Worm (Caenorhabditis elegans) whole organism, L1 larva: ENCODE data around the gene zyx-1.

Experiments
- ama-1 ChIP-seq: fragments of 150-350 bp; optimal IDR thresholded peaks from 2 replicates; lab custom pipeline; 2014
- blmp-1 ChIP-seq: fragments of 150-350 bp; optimal IDR thresholded peaks from 2 replicates; lab custom pipeline; 2014; ENCODE audit warnings: missing biosample characterization, missing genetic modification characterization
- ceh-8 ChIP-seq: fragments of 200-800 bp; sonication (Bioruptor generic); optimal IDR thresholded peaks from 2 replicates; lab custom pipeline; 2018; ENCODE audit warnings: mild to moderate bottlenecking, missing genetic modification characterization, moderate library complexity, missing compliant biosample characterization
- ceh-82 ChIP-seq, 3 experiments: fragments of 150-350 bp in 1 of 3; sonication (generic microtip) in 2 of 3; optimal IDR thresholded peaks; 2 replicates each; lab custom pipeline; 2014 to 2017; ENCODE audit warnings: missing biosample characterization in 3 of 3, missing genetic modification characterization in 3 of 3
- ceh-88 ChIP-seq: fragments of 200-800 bp; sonication (Bioruptor generic); IDR thresholded peaks from 2 replicates; pipeline ENCODE4 v1.3.6; 2022; ENCODE audit warnings: missing genetic modification characterization, missing compliant biosample characterization
- dpl-1 ChIP-seq, 3 experiments: fragments of 150-350 bp in 2 of 3; sonication (generic microtip) in 1 of 3; optimal IDR thresholded peaks; 2 replicates each; lab custom pipeline; 2014 to 2017; ENCODE audit warnings: missing biosample characterization in 3 of 3, missing genetic modification characterization in 3 of 3, missing genetic modification reagents in 3 of 3
- dsc-1 ChIP-seq: sonication (generic microtip); optimal IDR thresholded peaks from 2 replicates; lab custom pipeline; 2016; ENCODE audit warnings: mild to moderate bottlenecking, missing genetic modification characterization, missing compliant biosample characterization
- efl-1 ChIP-seq, 4 experiments: fragments of 150-350 bp; optimal IDR thresholded peaks in 3 of 4; peaks in 1 of 4; 1 replicate in 1 of 4; 2 replicates in 3 of 4; lab custom pipeline; 2014; ENCODE audit warnings: missing biosample characterization in 2 of 4, missing genetic modification characterization in 2 of 4, missing genetic modification reagents in 2 of 4
- elt-2 ChIP-seq: sonication (generic microtip); optimal IDR thresholded peaks from 2 replicates; lab custom pipeline; 2016; ENCODE audit warnings: missing genetic modification characterization, mild to moderate bottlenecking, inconsistent platforms, missing compliant biosample characterization, missing genetic modification reagents
- fkh-4 ChIP-seq: sonication (generic microtip); optimal IDR thresholded peaks from 2 replicates; lab custom pipeline; 2016; ENCODE audit warnings: missing compliant biosample characterization, missing genetic modification characterization, borderline replicate concordance
- fkh-8 ChIP-seq: sonication (generic microtip); optimal IDR thresholded peaks from 2 replicates; lab custom pipeline; 2016; ENCODE audit warnings: mild to moderate bottlenecking, missing genetic modification characterization, missing compliant biosample characterization
- grh-1 ChIP-seq: fragments of 200-800 bp; sonication (Bioruptor generic); IDR thresholded peaks from 2 replicates; pipeline ENCODE4 v1.3.6; 2022; ENCODE audit warnings: missing genetic modification reagents, missing genetic modification characterization, missing compliant biosample characterization
- irx-1 ChIP-seq: sonication (generic microtip); optimal IDR thresholded peaks from 2 replicates; lab custom pipeline; 2016; ENCODE audit warnings: missing genetic modification characterization, missing compliant biosample characterization
- isw-1 ChIP-seq: fragments of 200-800 bp; sonication (Bioruptor generic); IDR thresholded peaks from 2 replicates; pipeline ENCODE4 v1.3.6; 2022; ENCODE audit warnings: missing genetic modification characterization, missing compliant biosample characterization
- jun-1 ChIP-seq: fragments of 150-350 bp; optimal IDR thresholded peaks from 2 replicates; lab custom pipeline; 2014; ENCODE audit warnings: missing biosample characterization, missing genetic modification reagents, missing genetic modification characterization
- lin-14 ChIP-seq: fragments of 200-800 bp; sonication (Bioruptor generic); optimal IDR thresholded peaks from 2 replicates; lab custom pipeline; 2018; ENCODE audit warnings: mild to moderate bottlenecking, missing genetic modification characterization, moderate library complexity, missing compliant biosample characterization
- lin-35 ChIP-seq, 2 experiments: fragments of 150-350 bp; optimal IDR thresholded peaks; 2 replicates each; lab custom pipeline; 2014; ENCODE audit warnings: missing biosample characterization in 2 of 2, missing genetic modification characterization in 2 of 2, missing genetic modification reagents in 2 of 2
- lin-39 ChIP-seq: fragments of 150-350 bp; optimal IDR thresholded peaks from 2 replicates; lab custom pipeline; 2014; ENCODE audit warnings: missing biosample characterization, missing genetic modification reagents, missing genetic modification characterization
- lsy-2 ChIP-seq, 2 experiments: fragments of 150-350 bp; optimal IDR thresholded peaks; 2 replicates each; lab custom pipeline; 2014; ENCODE audit warnings: missing biosample characterization in 2 of 2, missing genetic modification characterization in 2 of 2
- mab-9 ChIP-seq: fragments of 200-800 bp; sonication (Bioruptor generic); IDR thresholded peaks from 2 replicates; pipeline ENCODE4 v1.3.6; 2022; ENCODE audit warnings: missing genetic modification reagents, missing genetic modification characterization, missing compliant biosample characterization
- mep-1 ChIP-seq: fragments of 150-350 bp; optimal IDR thresholded peaks from 2 replicates; lab custom pipeline; 2014; ENCODE audit warnings: missing biosample characterization, missing genetic modification characterization
- nhr-11 ChIP-seq: fragments of 150-350 bp; optimal IDR thresholded peaks from 2 replicates; lab custom pipeline; 2014; ENCODE audit warnings: missing biosample characterization, missing genetic modification characterization
- nhr-19 ChIP-seq: fragments of 200-800 bp; sonication (Bioruptor generic); conservative IDR thresholded peaks from 2 replicates; pipeline ENCODE4 v1.3.6; 2022; ENCODE audit warnings: missing genetic modification characterization, missing compliant biosample characterization
- nhr-20 ChIP-seq: sonication (generic microtip); optimal IDR thresholded peaks from 2 replicates; lab custom pipeline; 2016; ENCODE audit warnings: mild to moderate bottlenecking, missing genetic modification characterization, missing compliant biosample characterization
- nhr-47 ChIP-seq: sonication (generic microtip); optimal IDR thresholded peaks from 2 replicates; lab custom pipeline; 2016; ENCODE audit warnings: mild to moderate bottlenecking, missing genetic modification characterization, moderate library complexity, missing compliant biosample characterization
- nhr-71 ChIP-seq: sonication (generic microtip); optimal IDR thresholded peaks from 2 replicates; lab custom pipeline; 2016; ENCODE audit warnings: mild to moderate bottlenecking, missing genetic modification characterization, moderate library complexity, missing compliant biosample characterization
- nhr-85 ChIP-seq: sonication (generic microtip); peaks from one replicate; lab custom pipeline; 2016; ENCODE audit warnings: missing genetic modification characterization, inconsistent platforms, missing compliant biosample characterization
- nhr-90 ChIP-seq: sonication (generic microtip); optimal IDR thresholded peaks from 2 replicates; lab custom pipeline; 2016; ENCODE audit warnings: mild to moderate bottlenecking, missing genetic modification characterization, missing compliant biosample characterization; ENCODE audit not compliant: poor library complexity
- pqm-1 ChIP-seq: sonication (generic microtip); optimal IDR thresholded peaks from 3 replicates; lab custom pipeline; 2017; ENCODE audit warnings: missing biosample characterization, missing genetic modification characterization
- rnt-1 ChIP-seq: sonication (generic microtip); optimal IDR thresholded peaks from 2 replicates; lab custom pipeline; 2016; ENCODE audit warnings: mild to moderate bottlenecking, missing genetic modification characterization, moderate library complexity, missing compliant biosample characterization
- snu-23 ChIP-seq: sonication (generic microtip); optimal IDR thresholded peaks from 2 replicates; lab custom pipeline; 2016; ENCODE audit warnings: missing genetic modification characterization, missing compliant biosample characterization
- swsn-7 ChIP-seq: sonication (generic microtip); optimal IDR thresholded peaks from 2 replicates; lab custom pipeline; 2016; ENCODE audit warnings: missing genetic modification characterization, missing compliant biosample characterization
- tbx-2 ChIP-seq: sonication (generic microtip); optimal IDR thresholded peaks from 2 replicates; lab custom pipeline; 2016; ENCODE audit warnings: missing genetic modification characterization, missing compliant biosample characterization
- unc-30 ChIP-seq: sonication (generic microtip); optimal IDR thresholded peaks from 2 replicates; lab custom pipeline; 2017; ENCODE audit warnings: missing biosample characterization, missing genetic modification characterization
- unc-86 ChIP-seq: sonication (generic microtip); optimal IDR thresholded peaks from 2 replicates; lab custom pipeline; 2016; ENCODE audit warnings: missing genetic modification characterization, missing compliant biosample characterization
- unc-98 ChIP-seq: fragments of 200-800 bp; sonication (Bioruptor generic); IDR thresholded peaks from 2 replicates; pipeline ENCODE4 v1.3.6; 2022; ENCODE audit warnings: missing genetic modification characterization, missing compliant biosample characterization
- xbp-1 ChIP-seq: sonication (generic microtip); optimal IDR thresholded peaks from 2 replicates; lab custom pipeline; 2016; ENCODE audit warnings: missing genetic modification characterization, missing compliant biosample characterization
- zag-1 ChIP-seq: fragments of 150-350 bp; optimal IDR thresholded peaks from 2 replicates; lab custom pipeline; 2014; ENCODE audit warnings: missing biosample characterization, missing genetic modification characterization
- zip-4 ChIP-seq: fragments of 200-800 bp; sonication (Bioruptor generic); optimal IDR thresholded peaks from 2 replicates; lab custom pipeline; 2018; ENCODE audit warnings: mild to moderate bottlenecking, missing genetic modification characterization, moderate library complexity, missing compliant biosample characterization
- ztf-11 ChIP-seq, 2 experiments: sonication (generic microtip); optimal IDR thresholded peaks; 2 replicates each; lab custom pipeline; 2016 to 2017; ENCODE audit warnings: missing genetic modification characterization in 2 of 2, missing biosample characterization in 1 of 2, missing compliant biosample characterization in 1 of 2

zyx-1 gene

ce11 chrII:13016381-13016780 is 40.3 kb upstream of the zyx-1 start:
- peak; percentile 79 for TF ChIP-seq rnt-1 (tag; lab: Kevin White, UChicago)
- peak; percentile 73 for TF ChIP-seq xbp-1 (tag; lab: Kevin White, UChicago)
- TF ChIP-seq unc-86 (tag; lab: Kevin White, UChicago): peak; percentile 63
- peak; percentile 80 for TF ChIP-seq isw-1
- peak; percentile 59 for TF ChIP-seq dsc-1 (tag; lab: Kevin White, UChicago)
- TF ChIP-seq nhr-19 (GFP tag; lab: Robert Waterston, UW): peak; percentile 90
- TF ChIP-seq ceh-8: peak; percentile 57
- peak; percentile 59 for TF ChIP-seq fkh-8 (tag; lab: Kevin White, UChicago)
- peak; percentile 10 for TF ChIP-seq lin-39 (tag; lab: Kevin White, UChicago)
- peak; percentile 92 for TF ChIP-seq nhr-47
- peak; percentile 18 for TF ChIP-seq nhr-11 (tag; lab: Kevin White, UChicago)
- peak; percentile 94 for TF ChIP-seq grh-1 (GFP tag; lab: Robert Waterston, UW)
- TF ChIP-seq lin-35 (GFP tag; optimal IDR thresholded peaks at IDR 0.05; lab: Kevin White, UChicago): peak; percentile 6 to 32
- peak; percentile 38 for TF ChIP-seq nhr-20 (tag; lab: Kevin White, UChicago)
- TF ChIP-seq nhr-71 (tag; lab: Kevin White, UChicago): peak; percentile 83
- peak in 1 of 2 experiments; percentile 21 for TF ChIP-seq ztf-11 (tag; optimal IDR thresholded peaks at IDR 0.05; lab: Kevin White, UChicago)
- peak; percentile 47 for TF ChIP-seq elt-2 (tag; lab: Kevin White, UChicago)
- TF ChIP-seq tbx-2 (tag; lab: Kevin White, UChicago): peak; percentile 72
- TF ChIP-seq jun-1 (tag; lab: Kevin White, UChicago): peak; percentile 19
- peak; percentile 2 to 55 (median 37) for TF ChIP-seq ceh-82 (tag; optimal IDR thresholded peaks at IDR 0.05; lab: Kevin White, UChicago)
- TF ChIP-seq snu-23: peak; percentile 51
- TF ChIP-seq zip-4 (GFP tag; lab: Kevin White, UChicago): peak; percentile 0
- peak; percentile 97 for TF ChIP-seq swsn-7 (tag; lab: Kevin White, UChicago)
- TF ChIP-seq mep-1 (tag; lab: Kevin White, UChicago): peak; percentile 22
- TF ChIP-seq mab-9: peak; percentile 90
- TF ChIP-seq nhr-85 (tag; lab: Kevin White, UChicago): peak; percentile 83
- peak; percentile 19 to 47 for TF ChIP-seq efl-1 (optimal IDR thresholded peaks at IDR 0.05; lab: Kevin White, UChicago)
- peak; percentile 25 to 80 for TF ChIP-seq efl-1 (GFP tag; optimal IDR thresholded peaks at IDR 0.05 in 1 of 2; lab: Kevin White, UChicago)
- TF ChIP-seq lin-14 (GFP tag; lab: Kevin White, UChicago): peak; percentile 72
- TF ChIP-seq irx-1 (tag; lab: Kevin White, UChicago): peak; percentile 52
- peak; percentile 69 for TF ChIP-seq ceh-88 (GFP tag; lab: Robert Waterston, UW)
- TF ChIP-seq nhr-90 (tag; lab: Kevin White, UChicago): peak; percentile 66
- peak in 2 of 3 experiments; percentile 0 to 14 for TF ChIP-seq dpl-1 (GFP tag; optimal IDR thresholded peaks at IDR 0.05; lab: Kevin White, UChicago)
- peak; percentile 40 to 49 for TF ChIP-seq lsy-2 (tag; optimal IDR thresholded peaks at IDR 0.05; lab: Kevin White, UChicago)
- peak; percentile 61 for TF ChIP-seq unc-98 (GFP tag; lab: Robert Waterston, UW)

ce11 chrII:13022555-13022954 is 34.2 kb upstream of the zyx-1 start:
- TF ChIP-seq blmp-1 (tag; lab: Kevin White, UChicago): peak; percentile 76
- no peak for TF ChIP-seq ama-1 (lab: Kevin White, UChicago)
- no peak for TF ChIP-seq efl-1 (optimal IDR thresholded peaks at IDR 0.05; lab: Kevin White, UChicago)
- TF ChIP-seq efl-1 (GFP tag; optimal IDR thresholded peaks at IDR 0.05 in 1 of 2; lab: Kevin White, UChicago): peak in 1 of 2 experiments; percentile 4
- TF ChIP-seq dsc-1 (tag; lab: Kevin White, UChicago): no peak
- no peak for TF ChIP-seq unc-30 (tag; lab: Kevin White, UChicago)
- no peak for TF ChIP-seq lin-35 (GFP tag; optimal IDR thresholded peaks at IDR 0.05; lab: Kevin White, UChicago)

- TF ChIP-seq zag-1 (tag; lab: Kevin White, UChicago) (no peak), fkh-4 (tag; lab: Kevin White, UChicago) (no peak), efl-1 (optimal IDR thresholded peaks at IDR 0.05; lab: Kevin White, UChicago) (no peak), efl-1 (GFP tag; optimal IDR thresholded peaks at IDR 0.05 in 1 of 2; lab: Kevin White, UChicago) (peak in 1 of 2 experiments; percentile 82), pqm-1 (tag; lab: Kevin White, UChicago) (no peak), ceh-88 (GFP tag; lab: Robert Waterston, UW) (no peak)
These were observed 33.2 kb upstream of the zyx-1 start for ce11 chrII:13023518-13023917.
